Fruit fly (Drosophila melanogaster) whole organism, wandering third instar larva: ENCODE measurements around the gene Doa.

Experiments used
- Dfd ChIP-seq: fragments of >200 bp; optimal IDR thresholded peaks from 2 replicates; lab custom pipeline; 2017; ENCODE audit warnings: missing biosample characterization, missing genetic modification characterization
- Dif ChIP-seq: fragments of 200-275, 200-300 bp; sonication (Bioruptor generic); optimal IDR thresholded peaks from 2 replicates; lab custom pipeline; 2018; ENCODE audit warnings: missing biosample characterization, missing genetic modification characterization; ENCODE audit not compliant: partially characterized antibody
- Hr78 ChIP-seq: fragments of >200 bp; optimal IDR thresholded peaks from 2 replicates; lab custom pipeline; 2017; ENCODE audit warnings: missing biosample characterization, missing genetic modification characterization
- Sp1 ChIP-seq: fragments of 200-800 bp; sonication (Bioruptor generic); optimal IDR thresholded peaks from 3 replicates; lab custom pipeline; 2019; ENCODE audit warnings: missing biosample characterization, mild to moderate bottlenecking, missing genetic modification characterization, moderate library complexity
- fru ChIP-seq: fragments of 200-800 bp; sonication (Bioruptor generic); optimal IDR thresholded peaks from 3 replicates; lab custom pipeline; 2016; ENCODE audit warnings: missing biosample characterization, mild to moderate bottlenecking, missing genetic modification characterization
- h ChIP-seq: fragments of 200-800 bp; sonication (Bioruptor generic); optimal IDR thresholded peaks from 3 replicates; lab custom pipeline; 2016; ENCODE audit warnings: missing biosample characterization, mild to moderate bottlenecking, missing genetic modification characterization
- psq ChIP-seq: fragments of 200-800 bp; sonication (Bioruptor generic); optimal IDR thresholded peaks from 3 replicates; lab custom pipeline; 2017; ENCODE audit warnings: missing biosample characterization, mild to moderate bottlenecking, missing genetic modification characterization, moderate library complexity
- rgr ChIP-seq: fragments of 200-800 bp; sonication (Bioruptor generic); optimal IDR thresholded peaks from 3 replicates; lab custom pipeline; 2016; ENCODE audit warnings: missing biosample characterization, mild to moderate bottlenecking, missing genetic modification characterization
- usp ChIP-seq: fragments of >200 bp; optimal IDR thresholded peaks from 2 replicates; lab custom pipeline; 2017; ENCODE audit warnings: missing biosample characterization, missing genetic modification characterization

DNA sequence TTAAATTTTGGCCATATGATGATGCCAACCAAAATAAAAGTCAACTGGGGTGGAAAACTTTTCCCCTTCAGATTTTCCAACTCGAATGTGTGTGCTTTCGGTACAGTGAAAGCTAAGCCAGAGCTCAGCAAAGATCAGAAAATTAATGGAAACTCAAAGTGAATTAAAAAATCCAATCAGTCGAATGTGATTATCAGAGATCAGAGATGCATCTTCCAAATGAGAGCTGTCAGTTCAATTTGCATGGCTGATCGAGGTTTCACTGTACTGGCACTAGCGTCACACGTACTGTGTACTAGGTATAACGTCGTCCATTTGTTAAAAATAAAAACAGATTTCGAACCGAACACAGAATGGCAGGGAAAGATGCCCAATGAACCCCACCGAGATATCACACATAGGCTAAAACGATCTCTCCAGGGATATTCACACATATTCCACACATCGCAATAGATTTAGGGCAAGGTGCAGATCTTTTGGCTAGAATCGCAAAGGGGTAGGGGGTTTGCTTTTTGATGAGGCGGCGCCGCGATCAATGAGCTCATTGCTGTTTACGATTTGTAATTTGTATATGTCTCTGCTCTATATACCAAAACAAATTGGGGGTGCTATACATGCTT, 17.1 kb downstream of the Doa start:
- TF ChIP-seq h (GFP tag; lab: Kevin White, UChicago) (peak; percentile 45), Dfd (GFP tag; lab: Kevin White, UChicago) (no peak), Dif (GFP tag; lab: Kevin White, UChicago) (no peak), fru (GFP tag; lab: Kevin White, UChicago) (peak; percentile 4), Sp1 (GFP tag; lab: Kevin White, UChicago) (no peak), Hr78 (no peak), usp (GFP tag; lab: Kevin White, UChicago) (no peak), rgr (GFP tag; lab: Kevin White, UChicago) (peak; percentile 65), psq (GFP tag; lab: Kevin White, UChicago) (no peak)
